Fruit fly (Drosophila melanogaster) whole organism, embryonic: ENCODE measurements around the gene CG7497.

Experiments
- Antp ChIP-seq: fragments of 200-800 bp; sonication (Bioruptor generic); optimal IDR thresholded peaks from 3 replicates; lab custom pipeline; 2016; ENCODE audit warnings: missing biosample characterization, missing genetic modification characterization
- Atf3 ChIP-seq: fragments of 200-800 bp; sonication (Bioruptor generic); optimal IDR thresholded peaks from 3 replicates; lab custom pipeline; 2016; ENCODE audit warnings: missing biosample characterization, missing genetic modification characterization
- Awh ChIP-seq: fragments of 200-800 bp; sonication (Bioruptor generic); IDR thresholded peaks from 2 replicates; pipeline ENCODE4, ENCODE4 v1.3.6; 2022; ENCODE audit warnings: missing biosample characterization, missing genetic modification characterization
- B-H2 ChIP-seq: fragments of 200-800 bp; sonication (Bioruptor generic); optimal IDR thresholded peaks from 2 replicates; lab custom pipeline; 2018; ENCODE audit warnings: missing biosample characterization, mild to moderate bottlenecking, missing genetic modification characterization
- BtbVII ChIP-seq: fragments of 200-800 bp; sonication (Bioruptor generic); optimal IDR thresholded peaks from 3 replicates; lab custom pipeline; 2017; ENCODE audit warnings: missing biosample characterization, mild to moderate bottlenecking, missing genetic modification characterization
- CG10654 ChIP-seq: fragments of 200-800 bp; sonication (Bioruptor generic); optimal IDR thresholded peaks from 2 replicates; lab custom pipeline; 2016; ENCODE audit warnings: missing biosample characterization, missing genetic modification characterization
- CG11504 ChIP-seq: fragments of 200-800 bp; sonication (Bioruptor generic); optimal IDR thresholded peaks from 3 replicates; lab custom pipeline; 2019; ENCODE audit warnings: missing biosample characterization, mild to moderate bottlenecking, missing genetic modification characterization, moderate library complexity
- CG12299 ChIP-seq: fragments of 200-800 bp; sonication (Bioruptor generic); optimal IDR thresholded peaks from 2 replicates; lab custom pipeline; 2018; ENCODE audit warnings: missing biosample characterization, mild to moderate bottlenecking, missing genetic modification characterization
- CG13894 ChIP-seq: fragments of 200-800 bp; sonication (Bioruptor generic); optimal IDR thresholded peaks from 3 replicates; lab custom pipeline; 2018; ENCODE audit warnings: missing biosample characterization, mild to moderate bottlenecking, missing genetic modification characterization, moderate library complexity
- CG15011 ChIP-seq: fragments of 200-800 bp; sonication (Bioruptor generic); optimal IDR thresholded peaks from 3 replicates; lab custom pipeline; 2018; ENCODE audit warnings: missing biosample characterization, mild to moderate bottlenecking, missing genetic modification characterization
- CG15269 ChIP-seq: fragments of 200-800 bp; sonication (Bioruptor generic); optimal IDR thresholded peaks from 2 replicates; lab custom pipeline; 2018; ENCODE audit warnings: missing biosample characterization, mild to moderate bottlenecking, missing genetic modification characterization, moderate library complexity
- CG17829 ChIP-seq: fragments of 200-800 bp; optimal IDR thresholded peaks from 2 replicates; lab custom pipeline; 2019; ENCODE audit warnings: missing biosample characterization, mild to moderate bottlenecking, missing genetic modification characterization, moderate library complexity
- CG2129 ChIP-seq: fragments of 200-800 bp; sonication (Bioruptor generic); IDR thresholded peaks from 2 replicates; pipeline ENCODE4 v1.3.6; 2022; ENCODE audit warnings: missing biosample characterization, missing genetic modification characterization; ENCODE audit not compliant: partially characterized antibody
- CG3281 ChIP-seq: fragments of 200-800 bp; sonication (Bioruptor generic); optimal IDR thresholded peaks from 3 replicates; lab custom pipeline; 2017; ENCODE audit warnings: missing biosample characterization, mild to moderate bottlenecking, missing genetic modification characterization
- CG42726 ChIP-seq: fragments of 200-800 bp; sonication (Bioruptor generic); IDR thresholded peaks from 2 replicates; pipeline ENCODE4 v1.3.6; 2022; ENCODE audit warnings: missing biosample characterization, missing genetic modification characterization; ENCODE audit not compliant: partially characterized antibody
- CG43689 ChIP-seq: fragments of 200-800 bp; sonication (Bioruptor generic); IDR thresholded peaks from 2 replicates; pipeline ENCODE4 v1.3.6; 2022; ENCODE audit warnings: missing biosample characterization, missing genetic modification characterization
- CG6254 ChIP-seq: fragments of 200-800 bp; sonication (Bioruptor generic); optimal IDR thresholded peaks from 3 replicates; lab custom pipeline; 2017; ENCODE audit warnings: mild to moderate bottlenecking, missing biosample characterization, missing genetic modification reagents, missing genetic modification characterization
- CG7357 ChIP-seq: fragments of 200-800 bp; sonication (Bioruptor generic); IDR thresholded peaks from 3 replicates; pipeline ENCODE4 v1.3.6; 2022; ENCODE audit warnings: missing biosample characterization, missing genetic modification characterization
- CG7556 ChIP-seq: fragments of 200-800 bp; sonication (Bioruptor generic); optimal IDR thresholded peaks from 2 replicates; lab custom pipeline; 2017; ENCODE audit warnings: missing biosample characterization, mild to moderate bottlenecking, missing genetic modification characterization
- CG8281 ChIP-seq: fragments of 200-800 bp; sonication (Bioruptor generic); optimal IDR thresholded peaks from 2 replicates; lab custom pipeline; 2018; ENCODE audit warnings: missing biosample characterization, mild to moderate bottlenecking, missing genetic modification characterization, moderate library complexity
- D ChIP-seq, 2 experiments: fragments of 200-800 bp in 1 of 2; fragments of >200 bp in 1 of 2; sonication (Bioruptor generic) in 1 of 2; optimal IDR thresholded peaks; 2 replicates in 1 of 2; 3 replicates in 1 of 2; lab custom pipeline; 2017; ENCODE audit warnings: mild to moderate bottlenecking in 1 of 2, missing biosample characterization in 1 of 2, missing genetic modification characterization in 1 of 2, missing genetic modification reagents in 1 of 2
- Dbx ChIP-seq: fragments of 200-800 bp; sonication (Bioruptor generic); IDR thresholded peaks from 3 replicates; pipeline ENCODE4 v1.3.6; 2022; ENCODE audit warnings: missing biosample characterization, missing genetic modification characterization
- E2f2 ChIP-seq: fragments of 200-800 bp; sonication (Bioruptor generic); IDR thresholded peaks from 2 replicates; pipeline ENCODE4 v1.3.6; 2022; ENCODE audit warnings: missing biosample characterization, missing genetic modification characterization
- Elba2 ChIP-seq: fragments of 200-800 bp; sonication (Bioruptor generic); optimal IDR thresholded peaks from 3 replicates; lab custom pipeline; 2016; ENCODE audit warnings: missing biosample characterization, missing genetic modification characterization
- Gsc ChIP-seq: fragments of 200-800 bp; sonication (Bioruptor generic); IDR thresholded peaks from 2 replicates; pipeline ENCODE4 v1.3.6; 2022; ENCODE audit warnings: missing biosample characterization, missing genetic modification characterization
- Hr39 ChIP-seq: fragments of >200 bp; optimal IDR thresholded peaks from 2 replicates; lab custom pipeline; 2017
- Hsf ChIP-seq: fragments of 200-800 bp; sonication (Bioruptor generic); optimal IDR thresholded peaks from 3 replicates; lab custom pipeline; 2016; ENCODE audit warnings: missing biosample characterization, missing genetic modification characterization
- Jarid2 ChIP-seq: fragments of 200-800 bp; sonication (Bioruptor generic); optimal IDR thresholded peaks from 3 replicates; lab custom pipeline; 2017; ENCODE audit warnings: mild to moderate bottlenecking, missing biosample characterization, missing genetic modification reagents, missing genetic modification characterization
- Kr ChIP-seq: fragments of 200-800 bp; sonication (Bioruptor generic); optimal IDR thresholded peaks from 2 replicates; lab custom pipeline; 2017; ENCODE audit warnings: missing biosample characterization, mild to moderate bottlenecking, missing genetic modification characterization
- Lim3 ChIP-seq: fragments of 200-800 bp; sonication (Bioruptor generic); IDR thresholded peaks from 2 replicates; pipeline ENCODE4 v1.3.6; 2022; ENCODE audit warnings: missing biosample characterization, missing genetic modification characterization
- Mad ChIP-seq: fragments of 200-800 bp; sonication (Bioruptor generic); optimal IDR thresholded peaks from 2 replicates; lab custom pipeline; 2016; ENCODE audit warnings: missing biosample characterization, missing genetic modification characterization
- Neu2 ChIP-seq: fragments of 200-800 bp; sonication (Bioruptor generic); optimal IDR thresholded peaks from 3 replicates; lab custom pipeline; 2016; ENCODE audit warnings: missing biosample characterization, missing genetic modification characterization, borderline replicate concordance
- Oli ChIP-seq: fragments of 200-800 bp; sonication (Bioruptor generic); optimal IDR thresholded peaks from 2 replicates; lab custom pipeline; 2018; ENCODE audit warnings: missing biosample characterization, mild to moderate bottlenecking, missing genetic modification characterization, moderate library complexity
- Six4 ChIP-seq: fragments of 200-800 bp; sonication (Bioruptor generic); optimal IDR thresholded peaks from 2 replicates; lab custom pipeline; 2016; ENCODE audit warnings: missing biosample characterization, missing genetic modification characterization
- caup ChIP-seq: fragments of 200-800 bp; sonication (Bioruptor generic); optimal IDR thresholded peaks from 3 replicates; lab custom pipeline; 2017; ENCODE audit warnings: missing biosample characterization, mild to moderate bottlenecking, missing genetic modification characterization, moderate library complexity; ENCODE audit not compliant: severe bottlenecking
- danr ChIP-seq: fragments of 200-800 bp; sonication (Bioruptor generic); IDR thresholded peaks from 2 replicates; pipeline ENCODE4 v1.3.6; 2022; ENCODE audit warnings: missing biosample characterization, missing genetic modification characterization
- eve ChIP-seq, 2 experiments: fragments of >200 bp; optimal IDR thresholded peaks; 2 replicates each; lab custom pipeline; 2017; ENCODE audit warnings: missing biosample characterization in 2 of 2, missing genetic modification characterization in 2 of 2
- eyg ChIP-seq: fragments of 200-800 bp; sonication (Bioruptor generic); optimal IDR thresholded peaks from 3 replicates; lab custom pipeline; 2016; ENCODE audit warnings: missing biosample characterization, missing genetic modification characterization
- ftz-f1 ChIP-seq: fragments of 200-800 bp; sonication (Bioruptor generic); optimal IDR thresholded peaks from 2 replicates; lab custom pipeline; 2016; ENCODE audit warnings: missing biosample characterization, missing genetic modification characterization
- grau ChIP-seq: fragments of 200-800 bp; optimal IDR thresholded peaks from 3 replicates; lab custom pipeline; 2019; ENCODE audit warnings: missing biosample characterization, mild to moderate bottlenecking, missing genetic modification characterization, moderate library complexity
- gsb-n ChIP-seq: fragments of 200-800 bp; sonication (Bioruptor generic); optimal IDR thresholded peaks from 3 replicates; lab custom pipeline; 2018; ENCODE audit warnings: missing biosample characterization, mild to moderate bottlenecking, missing genetic modification characterization
- h ChIP-seq: fragments of >200 bp; optimal IDR thresholded peaks from 2 replicates; lab custom pipeline; 2017
- klu ChIP-seq: fragments of 200-800 bp; sonication (Bioruptor generic); IDR thresholded peaks from 2 replicates; pipeline ENCODE4 v1.3.6; 2022; ENCODE audit warnings: missing biosample characterization, missing genetic modification characterization
- odd ChIP-seq: fragments of 200-800 bp; sonication (Bioruptor generic); optimal IDR thresholded peaks from 2 replicates; lab custom pipeline; 2017; ENCODE audit warnings: missing biosample characterization, mild to moderate bottlenecking, missing genetic modification characterization
- pros ChIP-seq: fragments of 200-800 bp; sonication (Bioruptor generic); optimal IDR thresholded peaks from 3 replicates; lab custom pipeline; 2019; ENCODE audit warnings: missing biosample characterization, mild to moderate bottlenecking, missing genetic modification characterization, moderate library complexity
- ro ChIP-seq: fragments of 200-800 bp; sonication (Bioruptor generic); IDR thresholded peaks from 2 replicates; pipeline ENCODE4 v1.3.6; 2022; ENCODE audit warnings: missing biosample characterization, missing genetic modification characterization
- sob ChIP-seq: fragments of 200-800 bp; sonication (Bioruptor generic); IDR thresholded peaks from 2 replicates; pipeline ENCODE4 v1.3.6; 2022; ENCODE audit warnings: missing biosample characterization, missing genetic modification characterization
- sr ChIP-seq: fragments of 200-800 bp; sonication (Bioruptor generic); IDR thresholded peaks from 3 replicates; pipeline ENCODE4 v1.3.6; 2022; ENCODE audit warnings: missing biosample characterization, missing genetic modification characterization
- z ChIP-seq: fragments of 200-800 bp; sonication (Bioruptor generic); IDR thresholded peaks from 3 replicates; pipeline ENCODE4 v1.3.6; 2022; ENCODE audit warnings: missing biosample characterization, missing genetic modification characterization

Gene CG7497

dm6 chr3L:17654668-17655050, 21.4 kb downstream of the CG7497 start (continued):
- TF ChIP-seq E2f2 (GFP tag; lab: Robert Waterston, UW) (no peak), pros (GFP tag; lab: Kevin White, UChicago) (no peak), h (lab: Kevin White, UChicago) (no peak)
- TF ChIP-seq, all 482 proteins: peak for 0

- TF ChIP-seq CG42726 (GFP tag; lab: Robert Waterston, UW) (no peak), grau (tag; lab: Kevin White, UChicago) (peak; percentile 13), CG15011 (GFP tag; lab: Kevin White, UChicago) (peak; percentile 19), gsb-n (no peak), Elba2 (no peak), CG7357 (GFP tag; lab: Robert Waterston, UW) (no peak), CG8281 (tag; lab: Kevin White, UChicago) (no peak), Dbx (GFP tag; lab: Robert Waterston, UW) (0 out of 3 replicates have a peak, but pooled peaks have one; percentile 51), CG7556 (GFP tag; lab: Kevin White, UChicago) (no peak), Neu2 (GFP tag; lab: Kevin White, UChicago) (no peak), D (optimal IDR thresholded peaks at IDR 0.05; lab: Kevin White, UChicago) (no peak), D (GFP tag; optimal IDR thresholded peaks at IDR 0.05; lab: Kevin White, UChicago) (peak; percentile 8), Hsf (no peak), ftz-f1 (GFP tag; lab: Kevin White, UChicago) (no peak), Gsc (GFP tag; lab: Robert Waterston, UW) (no peak), CG10654 (GFP tag; lab: Kevin White, UChicago) (no peak), Six4 (GFP tag; lab: Kevin White, UChicago) (no peak), eyg (GFP tag; lab: Kevin White, UChicago) (no peak), Kr (GFP tag; lab: Kevin White, UChicago) (no peak), CG11504 (tag; lab: Kevin White, UChicago) (peak; percentile 36), klu (no peak), Hr39 (lab: Kevin White, UChicago) (no peak), eve (GFP tag; optimal IDR thresholded peaks at IDR 0.05; lab: Kevin White, UChicago) (no peak), CG2129 (GFP tag; lab: Robert Waterston, UW) (no peak), CG17829 (tag; lab: Kevin White, UChicago) (no peak), danr (GFP tag; lab: Robert Waterston, UW) (no peak), BtbVII (GFP tag; lab: Kevin White, UChicago) (peak; percentile 87), B-H2 (peak; percentile 44), CG6254 (GFP tag; lab: Kevin White, UChicago) (peak; percentile 57), CG13894 (peak; percentile 45), Atf3 (GFP tag; lab: Kevin White, UChicago) (no peak), Oli (no peak), odd (peak; percentile 64), pros (GFP tag; lab: Kevin White, UChicago) (no peak), Mad (GFP tag; lab: Kevin White, UChicago) (no peak), CG3281 (GFP tag; lab: Kevin White, UChicago) (peak; percentile 73), Lim3 (GFP tag; lab: Robert Waterston, UW) (no peak), Jarid2 (GFP tag; lab: Kevin White, UChicago) (peak; percentile 27), CG12299 (tag; lab: Kevin White, UChicago) (no peak), Awh (GFP tag; lab: Robert Waterston, UW) (no peak), caup (GFP tag; lab: Kevin White, UChicago) (peak; percentile 82), Antp (GFP tag; lab: Kevin White, UChicago) (no peak), sr (no peak), sob (peak; percentile 37; the same call in 1 of the 2 replicates), z (no peak), ro (no peak), CG15269 (tag; lab: Kevin White, UChicago) (peak; percentile 24), CG43689 (GFP tag; lab: Robert Waterston, UW) (no peak)
These were observed 22.6 kb downstream of the CG7497 start for dm6 chr3L:17655837-17656308.
